Worm (Caenorhabditis elegans) whole organism, L1 larva: Measurements from ENCODE around the gene ddn-3.
"Not testable (repeated sequence)": the region's sequence is repeated elsewhere in the genome, so short reads cannot be mapped to it uniquely, and the experiment has no call there.

Source experiments
- C16A3.4 ChIP-seq: fragments of 150-350 bp; optimal IDR thresholded peaks from 2 replicates; lab custom pipeline; 2014; ENCODE audit warnings: missing biosample characterization, missing genetic modification characterization
- Y116A8C.19 ChIP-seq: sonication (generic microtip); optimal IDR thresholded peaks from 2 replicates; lab custom pipeline; 2016; ENCODE audit warnings: missing compliant biosample characterization, missing genetic modification characterization, borderline replicate concordance
- aha-1 ChIP-seq: fragments of 150-350 bp; optimal IDR thresholded peaks from 2 replicates; lab custom pipeline; 2014; ENCODE audit warnings: missing biosample characterization, missing genetic modification characterization
- aly-2 ChIP-seq: fragments of 150-350 bp; optimal IDR thresholded peaks from 2 replicates; lab custom pipeline; 2014; ENCODE audit warnings: missing biosample characterization, missing genetic modification characterization
- ceh-63 ChIP-seq: fragments of 200-800 bp; sonication (Bioruptor generic); optimal IDR thresholded peaks from 2 replicates; lab custom pipeline; 2018; ENCODE audit warnings: mild to moderate bottlenecking, missing genetic modification characterization, missing compliant biosample characterization
- ceh-8 ChIP-seq: fragments of 200-800 bp; sonication (Bioruptor generic); optimal IDR thresholded peaks from 2 replicates; lab custom pipeline; 2018; ENCODE audit warnings: mild to moderate bottlenecking, missing genetic modification characterization, moderate library complexity, missing compliant biosample characterization
- ces-1 ChIP-seq: fragments of 150-350 bp; optimal IDR thresholded peaks from 2 replicates; lab custom pipeline; 2014; ENCODE audit warnings: missing biosample characterization, missing genetic modification reagents, missing genetic modification characterization
- dpl-1 ChIP-seq, 3 experiments: fragments of 150-350 bp in 2 of 3; sonication (generic microtip) in 1 of 3; optimal IDR thresholded peaks; 2 replicates each; lab custom pipeline; 2014 to 2017; ENCODE audit warnings: missing biosample characterization in 3 of 3, missing genetic modification characterization in 3 of 3, missing genetic modification reagents in 3 of 3
- efl-1 ChIP-seq, 4 experiments: fragments of 150-350 bp; optimal IDR thresholded peaks in 3 of 4; peaks in 1 of 4; 1 replicate in 1 of 4; 2 replicates in 3 of 4; lab custom pipeline; 2014; ENCODE audit warnings: missing biosample characterization in 2 of 4, missing genetic modification characterization in 2 of 4, missing genetic modification reagents in 2 of 4
- efl-3 ChIP-seq: fragments of 200-800 bp; sonication (Bioruptor generic); optimal IDR thresholded peaks from 2 replicates; lab custom pipeline; 2018; ENCODE audit warnings: mild to moderate bottlenecking, missing genetic modification characterization, missing compliant biosample characterization
- egl-13 ChIP-seq: sonication (generic microtip); optimal IDR thresholded peaks from 2 replicates; lab custom pipeline; 2016; ENCODE audit warnings: missing genotype, missing genetic modification reagents, missing genetic modification characterization, missing compliant biosample characterization
- elt-3 ChIP-seq, 6 experiments: fragments of 150-350 bp in 1 of 6; sonication (generic microtip); optimal IDR thresholded peaks; 2 replicates each; lab custom pipeline; 2017 to 2018; ENCODE audit warnings: missing biosample characterization in 6 of 6, missing genetic modification characterization in 6 of 6, inconsistent platforms in 1 of 6
- ets-5 ChIP-seq: fragments of 200-800 bp; sonication (Bioruptor generic); IDR thresholded peaks from 2 replicates; pipeline ENCODE4 v1.3.6; 2022; ENCODE audit warnings: missing genetic modification characterization, missing compliant biosample characterization
- fkh-10 ChIP-seq: sonication (generic microtip); optimal IDR thresholded peaks from 2 replicates; lab custom pipeline; 2017; ENCODE audit warnings: missing biosample characterization, missing genetic modification reagents, missing genetic modification characterization
- fos-1 ChIP-seq: fragments of 150-350 bp; optimal IDR thresholded peaks from 2 replicates; lab custom pipeline; 2014; ENCODE audit warnings: missing biosample characterization, missing genetic modification characterization
- hlh-4 ChIP-seq: sonication (generic microtip); optimal IDR thresholded peaks from 2 replicates; lab custom pipeline; 2016; ENCODE audit warnings: mild to moderate bottlenecking, missing genetic modification characterization, missing compliant biosample characterization
- irx-1 ChIP-seq: sonication (generic microtip); optimal IDR thresholded peaks from 2 replicates; lab custom pipeline; 2016; ENCODE audit warnings: missing genetic modification characterization, missing compliant biosample characterization
- isw-1 ChIP-seq: fragments of 200-800 bp; sonication (Bioruptor generic); IDR thresholded peaks from 2 replicates; pipeline ENCODE4 v1.3.6; 2022; ENCODE audit warnings: missing genetic modification characterization, missing compliant biosample characterization
- jun-1 ChIP-seq: fragments of 150-350 bp; optimal IDR thresholded peaks from 2 replicates; lab custom pipeline; 2014; ENCODE audit warnings: missing biosample characterization, missing genetic modification reagents, missing genetic modification characterization
- lin-35 ChIP-seq, 2 experiments: fragments of 150-350 bp; optimal IDR thresholded peaks; 2 replicates each; lab custom pipeline; 2014; ENCODE audit warnings: missing biosample characterization in 2 of 2, missing genetic modification characterization in 2 of 2, missing genetic modification reagents in 2 of 2
- lir-3 ChIP-seq: sonication (generic microtip); optimal IDR thresholded peaks from 2 replicates; lab custom pipeline; 2016; ENCODE audit warnings: mild to moderate bottlenecking, missing genetic modification characterization, moderate library complexity, missing compliant biosample characterization; ENCODE audit not compliant: poor library complexity
- mef-2 ChIP-seq: fragments of 150-350 bp; optimal IDR thresholded peaks from 2 replicates; lab custom pipeline; 2014; ENCODE audit warnings: missing biosample characterization, missing genetic modification characterization
- mep-1 ChIP-seq: fragments of 150-350 bp; optimal IDR thresholded peaks from 2 replicates; lab custom pipeline; 2014; ENCODE audit warnings: missing biosample characterization, missing genetic modification characterization
- nhr-11 ChIP-seq: fragments of 150-350 bp; optimal IDR thresholded peaks from 2 replicates; lab custom pipeline; 2014; ENCODE audit warnings: missing biosample characterization, missing genetic modification characterization
- nhr-12 ChIP-seq: sonication (generic microtip); optimal IDR thresholded peaks from 2 replicates; lab custom pipeline; 2017; ENCODE audit warnings: missing biosample characterization, missing genetic modification characterization
- nhr-237 ChIP-seq: fragments of 150-350 bp; optimal IDR thresholded peaks from 2 replicates; lab custom pipeline; 2014; ENCODE audit warnings: missing biosample characterization, missing genetic modification characterization
- nhr-76 ChIP-seq: sonication (generic microtip); optimal IDR thresholded peaks from 2 replicates; lab custom pipeline; 2017; ENCODE audit warnings: missing biosample characterization, missing genetic modification characterization
- nhr-77 ChIP-seq: fragments of 150-350 bp; optimal IDR thresholded peaks from 2 replicates; lab custom pipeline; 2014; ENCODE audit warnings: missing biosample characterization, missing genetic modification characterization
- pax-3 ChIP-seq: fragments of 200-800 bp; sonication (Bioruptor generic); optimal IDR thresholded peaks from 2 replicates; lab custom pipeline; 2018; ENCODE audit warnings: mild to moderate bottlenecking, missing genetic modification characterization, moderate library complexity, missing compliant biosample characterization
- snpc-4 ChIP-seq: fragments of 150-350 bp; optimal IDR thresholded peaks from 2 replicates; lab custom pipeline; 2014; ENCODE audit warnings: missing biosample characterization, missing genetic modification characterization
- sox-4 ChIP-seq: sonication (generic microtip); optimal IDR thresholded peaks from 2 replicates; lab custom pipeline; 2016; ENCODE audit warnings: missing genetic modification characterization, missing compliant biosample characterization
- swsn-7 ChIP-seq: sonication (generic microtip); optimal IDR thresholded peaks from 2 replicates; lab custom pipeline; 2016; ENCODE audit warnings: missing genetic modification characterization, missing compliant biosample characterization
- tlp-1 ChIP-seq: fragments of 150-350 bp; optimal IDR thresholded peaks from 2 replicates; lab custom pipeline; 2014; ENCODE audit warnings: missing biosample characterization, missing genetic modification characterization
- unc-130 ChIP-seq: fragments of 150-350 bp; optimal IDR thresholded peaks from 2 replicates; lab custom pipeline; 2017; ENCODE audit warnings: missing biosample characterization, missing genetic modification characterization, inconsistent platforms
- unc-30 ChIP-seq: sonication (generic microtip); optimal IDR thresholded peaks from 2 replicates; lab custom pipeline; 2017; ENCODE audit warnings: missing biosample characterization, missing genetic modification characterization
- unc-62 ChIP-seq: fragments of 150-350 bp; optimal IDR thresholded peaks from 2 replicates; lab custom pipeline; 2014; ENCODE audit warnings: missing biosample characterization, missing genetic modification reagents, missing genetic modification characterization
- xbp-1 ChIP-seq: sonication (generic microtip); optimal IDR thresholded peaks from 2 replicates; lab custom pipeline; 2016; ENCODE audit warnings: missing genetic modification characterization, missing compliant biosample characterization
- zip-4 ChIP-seq: fragments of 200-800 bp; sonication (Bioruptor generic); optimal IDR thresholded peaks from 2 replicates; lab custom pipeline; 2018; ENCODE audit warnings: mild to moderate bottlenecking, missing genetic modification characterization, moderate library complexity, missing compliant biosample characterization
- ztf-11 ChIP-seq, 2 experiments: sonication (generic microtip); optimal IDR thresholded peaks; 2 replicates each; lab custom pipeline; 2016 to 2017; ENCODE audit warnings: missing genetic modification characterization in 2 of 2, missing biosample characterization in 1 of 2, missing compliant biosample characterization in 1 of 2

Gene ddn-3

DNA sequence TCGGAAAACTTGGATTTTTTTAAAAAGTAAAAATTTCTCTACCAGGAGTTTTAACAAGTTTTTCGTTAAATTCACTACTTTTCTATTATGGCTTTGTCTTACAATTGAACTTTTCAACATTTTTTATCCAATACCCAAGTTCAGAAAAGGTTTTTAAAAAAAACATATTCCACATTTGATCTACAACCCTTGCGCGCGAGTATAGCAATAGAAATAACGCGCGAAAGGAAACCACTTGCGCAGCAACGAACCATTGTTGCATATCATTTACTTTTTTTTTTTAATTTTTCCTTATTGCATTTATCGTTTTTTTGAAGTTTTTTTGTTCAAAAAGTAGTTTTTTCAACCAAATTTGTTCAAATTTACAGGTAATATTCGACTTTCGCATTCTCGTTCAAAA is 25.2 kb downstream of the ddn-3 start, which contains the start of gene F40G12.11:
Gene F40G12.11 (plus strand): TSS at position 369 of the 400 bp plus-strand sequence.
- TF ChIP-seq sox-4 (tag; lab: Kevin White, UChicago) (no peak), efl-3 (no peak), fos-1 (tag; lab: Kevin White, UChicago) (no peak), nhr-237 (tag; lab: Kevin White, UChicago) (no peak), elt-3 (tag; optimal IDR thresholded peaks at IDR 0.05; lab: Kevin White, UChicago) (no peak), aha-1 (tag; lab: Kevin White, UChicago) (no peak), C16A3.4 (tag; lab: Kevin White, UChicago) (no peak), jun-1 (tag; lab: Kevin White, UChicago) (no peak), mef-2 (tag; lab: Kevin White, UChicago) (no peak)

- TF ChIP-seq irx-1 (tag; lab: Kevin White, UChicago) (no peak), isw-1 (GFP tag; lab: Robert Waterston, UW) (no peak), ceh-63 (GFP tag; lab: Kevin White, UChicago) (no peak), lin-35 (GFP tag; optimal IDR thresholded peaks at IDR 0.05; lab: Kevin White, UChicago) (no peak), Y116A8C.19 (tag; lab: Kevin White, UChicago) (no peak), efl-1 (optimal IDR thresholded peaks at IDR 0.05; lab: Kevin White, UChicago) (no peak), efl-1 (GFP tag; optimal IDR thresholded peaks at IDR 0.05 in 1 of 2; lab: Kevin White, UChicago) (no peak), unc-30 (tag; lab: Kevin White, UChicago) (no peak), swsn-7 (tag; lab: Kevin White, UChicago) (no peak), efl-3 (no peak), ceh-8 (GFP tag; lab: Kevin White, UChicago) (no peak), aly-2 (tag; lab: Kevin White, UChicago) (no peak), unc-130 (no peak), pax-3 (no peak), nhr-12 (no peak), unc-62 (GFP tag; lab: Kevin White, UChicago) (no peak)
- TF ChIP-seq, all 84 proteins: peak for 0
These were observed 27.8 kb downstream of the ddn-3 start, which contains the start of gene F40G12.10 for ce11 chrV:14283241-14283640. TSS of gene F40G12.10 (plus strand) at chrV:14283541.

- TF ChIP-seq ztf-11 (tag; optimal IDR thresholded peaks at IDR 0.05; lab: Kevin White, UChicago): no peak
These were observed 28.7 kb downstream of the ddn-3 start, which contains the start of the genes srt-74 and F40G12.9 for ce11 chrV:14282222-14282709. TSS of gene srt-74 (minus strand) at chrV:14282322. TSS of gene F40G12.9 (plus strand) at chrV:14282659.

DNA sequence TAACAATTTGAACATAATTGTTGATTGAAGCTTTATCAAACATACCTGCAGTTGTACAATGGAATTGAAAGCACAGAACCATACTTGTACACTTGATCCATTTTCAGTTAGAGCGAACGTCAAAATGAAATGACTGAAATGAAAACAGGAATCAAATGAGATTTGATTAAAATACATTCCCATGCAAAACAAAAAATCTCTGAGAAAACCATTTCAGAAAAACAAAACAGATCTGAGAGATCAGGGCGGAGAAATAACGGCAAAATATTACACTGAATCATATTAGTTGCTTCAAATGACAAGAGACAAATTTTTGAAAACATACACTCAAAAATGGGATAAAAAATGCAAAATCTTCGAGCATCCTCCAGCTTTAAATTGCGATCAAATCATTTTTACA is 31.2 kb downstream of the ddn-3 start, which contains the start of gene srt-33:
Gene srt-33 (minus strand): TSS at position 101 of the 400 bp plus-strand sequence.
- TF ChIP-seq dpl-1 (GFP tag; optimal IDR thresholded peaks at IDR 0.05; lab: Kevin White, UChicago) (no peak), lir-3 (tag; lab: Kevin White, UChicago) (no peak)

ce11 chrV:14277456-14277855 is 33.6 kb downstream of the ddn-3 start:
- TF ChIP-seq snpc-4 (tag; lab: Kevin White, UChicago): peak; percentile 40

- TF ChIP-seq efl-3; ceh-63 (GFP tag; lab: Kevin White, UChicago); ces-1 (GFP tag; lab: Kevin White, UChicago): not testable (repeated sequence)
These were observed 36.7 kb downstream of the ddn-3 start, which contains the start of gene F40G12.7 for ce11 chrV:14274268-14274667. TSS of gene F40G12.7 (plus strand) at chrV:14274568.

DNA sequence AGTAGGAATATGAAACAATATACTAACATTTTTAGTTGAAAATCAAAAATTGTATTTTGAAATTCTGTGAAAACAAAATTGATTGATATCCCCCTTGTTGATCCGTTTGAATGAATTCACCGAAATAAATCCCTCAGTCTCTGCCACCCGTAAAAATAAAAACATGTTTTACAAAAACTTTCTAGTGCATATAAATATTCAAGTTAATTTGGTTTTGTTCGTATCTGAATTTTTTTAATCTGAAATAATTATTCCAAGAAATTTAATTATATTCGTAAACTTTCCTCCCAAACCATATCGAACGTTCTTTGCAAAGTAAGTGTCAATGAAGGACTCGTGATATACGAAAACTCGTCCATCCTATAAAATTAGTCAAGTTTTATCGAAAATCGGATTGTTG is 38.0 kb downstream of the ddn-3 start, which contains the start of gene F40G12.6:
Gene F40G12.6 (minus strand): TSS at position 101 of the 400 bp plus-strand sequence.
- TF ChIP-seq nhr-77 (tag; lab: Kevin White, UChicago) (no peak), elt-3 (tag; optimal IDR thresholded peaks at IDR 0.05; lab: Kevin White, UChicago) (no peak), nhr-76 (tag; lab: Kevin White, UChicago) (no peak), nhr-12 (no peak), mef-2 (tag; lab: Kevin White, UChicago) (no peak), fkh-10 (no peak), mep-1 (tag; lab: Kevin White, UChicago) (no peak), Y116A8C.19 (tag; lab: Kevin White, UChicago) (no peak), zip-4 (GFP tag; lab: Kevin White, UChicago) (no peak), nhr-11 (tag; lab: Kevin White, UChicago) (no peak), xbp-1 (tag; lab: Kevin White, UChicago) (no peak), ets-5 (GFP tag; lab: Robert Waterston, UW) (no peak), hlh-4 (no peak), lir-3 (tag; lab: Kevin White, UChicago) (no peak), tlp-1 (no peak), efl-1 (optimal IDR thresholded peaks at IDR 0.05; lab: Kevin White, UChicago) (no peak), efl-1 (GFP tag; optimal IDR thresholded peaks at IDR 0.05 in 1 of 2; lab: Kevin White, UChicago) (no peak), egl-13 (no peak)
- TF ChIP-seq, all 84 proteins: peak for 0
